Worm (Caenorhabditis elegans) whole organism, L4/young adult: Measurements from ENCODE around the gene lin-36.

Experiments used
- W03F9.2 ChIP-seq: fragments of 150-350 bp; optimal IDR thresholded peaks from 2 replicates; lab custom pipeline; 2014; ENCODE audit warnings: missing biosample characterization, missing genetic modification characterization
- him-1 ChIP-seq: sonication (generic microtip); optimal IDR thresholded peaks from 2 replicates; lab custom pipeline; 2016; ENCODE audit warnings: missing genotype, missing genetic modification reagents, missing genetic modification characterization, missing compliant biosample characterization

DNA sequence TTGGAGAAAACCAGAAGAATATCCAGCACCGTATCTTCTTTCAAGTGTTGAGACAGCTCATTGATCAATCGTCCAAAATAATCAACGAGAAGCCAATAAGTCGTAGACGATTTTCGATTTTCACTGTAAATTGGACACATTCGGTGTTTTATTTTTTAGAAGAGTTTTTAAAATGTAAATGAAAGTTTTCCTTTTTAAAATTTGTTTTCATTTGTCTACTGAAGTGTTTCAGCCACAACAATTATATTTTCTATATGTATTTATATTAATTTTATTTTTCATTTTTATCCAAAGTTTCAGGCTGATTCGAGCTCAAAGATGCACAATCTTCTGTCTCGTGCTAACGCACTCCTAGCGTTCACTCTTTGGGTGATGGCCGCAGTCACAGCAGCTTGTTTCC lies 24.0 kb upstream of the lin-36 start, which contains the start of gene spcs-3:
- no peak for TF ChIP-seq him-1 (tag; lab: Kevin White, UChicago)
- no peak for TF ChIP-seq W03F9.2 (tag; lab: Kevin White, UChicago)
